Fruit fly (Drosophila melanogaster) whole organism, wandering third instar larva: Measurements from ENCODE around the gene CG4297.

Experiments
- Abd-B ChIP-seq: fragments of >200 bp; optimal IDR thresholded peaks from 2 replicates; lab custom pipeline; 2017; ENCODE audit warnings: missing biosample characterization, missing genetic modification characterization
- CG32264 ChIP-seq: fragments of 200-800 bp; sonication (Bioruptor generic); optimal IDR thresholded peaks from 2 replicates; lab custom pipeline; 2016; ENCODE audit warnings: missing biosample characterization, missing genetic modification characterization
- CG9705 ChIP-seq: fragments of 200-800 bp; sonication (Bioruptor generic); optimal IDR thresholded peaks from 2 replicates; lab custom pipeline; 2018; ENCODE audit warnings: missing biosample characterization, mild to moderate bottlenecking, missing genetic modification characterization
- CrebA ChIP-seq: fragments of 200-800 bp; sonication (Bioruptor generic); optimal IDR thresholded peaks from 2 replicates; lab custom pipeline; 2016; ENCODE audit warnings: missing biosample characterization, mild to moderate bottlenecking, missing genetic modification characterization, borderline replicate concordance
- Dfd ChIP-seq: fragments of >200 bp; optimal IDR thresholded peaks from 2 replicates; lab custom pipeline; 2017; ENCODE audit warnings: missing biosample characterization, missing genetic modification characterization
- Dif ChIP-seq: fragments of 200-275, 200-300 bp; sonication (Bioruptor generic); optimal IDR thresholded peaks from 2 replicates; lab custom pipeline; 2018; ENCODE audit warnings: missing biosample characterization, missing genetic modification characterization; ENCODE audit not compliant: partially characterized antibody
- GATAd ChIP-seq: sonication (Bioruptor generic); optimal IDR thresholded peaks from 2 replicates; lab custom pipeline; 2016; ENCODE audit warnings: missing biosample characterization, missing genetic modification characterization
- HLH106 ChIP-seq: fragments of 200-800 bp; optimal IDR thresholded peaks from 3 replicates; lab custom pipeline; 2019; ENCODE audit warnings: missing biosample characterization, mild to moderate bottlenecking, missing genetic modification characterization, moderate library complexity
- Hnf4 ChIP-seq: fragments of 200-800 bp; sonication (Bioruptor generic); optimal IDR thresholded peaks from 2 replicates; lab custom pipeline; 2016; ENCODE audit warnings: missing biosample characterization, mild to moderate bottlenecking, missing genetic modification characterization
- Hr78 ChIP-seq: fragments of >200 bp; optimal IDR thresholded peaks from 2 replicates; lab custom pipeline; 2017; ENCODE audit warnings: missing biosample characterization, missing genetic modification characterization
- Hr83 ChIP-seq: fragments of 200-300 bp; sonication (Bioruptor generic); optimal IDR thresholded peaks from 2 replicates; lab custom pipeline; 2016; ENCODE audit warnings: missing biosample characterization, mild to moderate bottlenecking, missing genetic modification characterization, moderate library complexity; ENCODE audit not compliant: poor library complexity, severe bottlenecking
- Jra ChIP-seq: sonication (Bioruptor generic); optimal IDR thresholded peaks from 2 replicates; lab custom pipeline; 2016; ENCODE audit warnings: missing biosample characterization, missing genetic modification characterization
- Mio ChIP-seq: sonication (Bioruptor generic); optimal IDR thresholded peaks from 2 replicates; lab custom pipeline; 2016; ENCODE audit warnings: missing biosample characterization, missing genetic modification characterization
- Myc ChIP-seq: fragments of >200 bp; optimal IDR thresholded peaks from 2 replicates; lab custom pipeline; 2017
- N ChIP-seq: fragments of >200 bp; optimal IDR thresholded peaks from 2 replicates; lab custom pipeline; 2018; ENCODE audit warnings: missing biosample characterization, missing external identifiers, missing genetic modification characterization
- OdsH ChIP-seq: fragments of 200-800 bp; sonication (Bioruptor generic); optimal IDR thresholded peaks from 2 replicates; lab custom pipeline; 2016; ENCODE audit warnings: missing biosample characterization, mild to moderate bottlenecking, missing genetic modification characterization
- Rel ChIP-seq, 2 experiments: fragments of 200-800 bp; sonication (Bioruptor generic) in 1 of 2; optimal IDR thresholded peaks; 2 replicates in 1 of 2; 3 replicates in 1 of 2; lab custom pipeline; 2016 to 2019; ENCODE audit warnings: mild to moderate bottlenecking in 2 of 2, missing biosample characterization in 2 of 2, missing genetic modification characterization in 2 of 2, moderate library complexity in 1 of 2
- Sp1 ChIP-seq: fragments of 200-800 bp; sonication (Bioruptor generic); optimal IDR thresholded peaks from 3 replicates; lab custom pipeline; 2019; ENCODE audit warnings: missing biosample characterization, mild to moderate bottlenecking, missing genetic modification characterization, moderate library complexity
- Vsx2 ChIP-seq: fragments of 200-300, 225-300 bp; sonication (Bioruptor generic); optimal IDR thresholded peaks from 2 replicates; lab custom pipeline; 2018; ENCODE audit warnings: missing biosample characterization, missing genetic modification characterization; ENCODE audit not compliant: partially characterized antibody
- br ChIP-seq: fragments of 200-800 bp; sonication (Bioruptor generic); optimal IDR thresholded peaks from 2 replicates; lab custom pipeline; 2016; ENCODE audit warnings: missing biosample characterization, missing genetic modification characterization
- brk ChIP-seq: fragments of 200-800 bp; sonication (Bioruptor generic); optimal IDR thresholded peaks from 2 replicates; lab custom pipeline; 2016; ENCODE audit warnings: missing biosample characterization, mild to moderate bottlenecking, missing genetic modification characterization
- dl ChIP-seq, 2 experiments: fragments of 175-275, 200-275 bp in 1 of 2; fragments of 200-275 bp in 1 of 2; sonication (Bioruptor generic); optimal IDR thresholded peaks; lab custom pipeline; 2018; ENCODE audit warnings: mild to moderate bottlenecking in 2 of 2, missing biosample characterization in 2 of 2, missing genetic modification characterization in 2 of 2, moderate library complexity in 2 of 2; ENCODE audit not compliant: partially characterized antibody in 2 of 2, insufficient read depth in 1 of 2
- dmrt93B ChIP-seq: fragments of 200-800 bp; sonication (Bioruptor generic); optimal IDR thresholded peaks from 2 replicates; lab custom pipeline; 2018; ENCODE audit warnings: missing biosample characterization, mild to moderate bottlenecking, missing genetic modification characterization
- dsf ChIP-seq: sonication (Bioruptor generic); optimal IDR thresholded peaks from 2 replicates; lab custom pipeline; 2016; ENCODE audit warnings: missing biosample characterization, missing genetic modification characterization, borderline replicate concordance
- ey ChIP-seq: fragments of 200-800 bp; sonication (Bioruptor generic); optimal IDR thresholded peaks from 2 replicates; lab custom pipeline; 2016; ENCODE audit warnings: missing biosample characterization, missing genetic modification characterization
- foxo ChIP-seq, 2 experiments: fragments of 200-800 bp; sonication (Bioruptor generic); optimal IDR thresholded peaks; 2 replicates in 1 of 2; 3 replicates in 1 of 2; lab custom pipeline; 2016 to 2017; ENCODE audit warnings: missing biosample characterization in 2 of 2, missing genetic modification characterization in 2 of 2
- fru ChIP-seq: fragments of 200-800 bp; sonication (Bioruptor generic); optimal IDR thresholded peaks from 3 replicates; lab custom pipeline; 2016; ENCODE audit warnings: missing biosample characterization, mild to moderate bottlenecking, missing genetic modification characterization
- h ChIP-seq: fragments of 200-800 bp; sonication (Bioruptor generic); optimal IDR thresholded peaks from 3 replicates; lab custom pipeline; 2016; ENCODE audit warnings: missing biosample characterization, mild to moderate bottlenecking, missing genetic modification characterization
- jim ChIP-seq: fragments of 175-275, 200-325 bp; sonication (Bioruptor generic); optimal IDR thresholded peaks from 2 replicates; lab custom pipeline; 2016; ENCODE audit warnings: missing biosample characterization, mild to moderate bottlenecking, missing genetic modification characterization
- lola ChIP-seq: fragments of >200 bp; optimal IDR thresholded peaks from 2 replicates; lab custom pipeline; 2017; ENCODE audit warnings: missing biosample characterization, missing genetic modification characterization
- pan ChIP-seq: fragments of >200 bp; optimal IDR thresholded peaks from 2 replicates; lab custom pipeline; 2017
- psq ChIP-seq: fragments of 200-800 bp; sonication (Bioruptor generic); optimal IDR thresholded peaks from 3 replicates; lab custom pipeline; 2017; ENCODE audit warnings: missing biosample characterization, mild to moderate bottlenecking, missing genetic modification characterization, moderate library complexity
- rgr ChIP-seq: fragments of 200-800 bp; sonication (Bioruptor generic); optimal IDR thresholded peaks from 3 replicates; lab custom pipeline; 2016; ENCODE audit warnings: missing biosample characterization, mild to moderate bottlenecking, missing genetic modification characterization
- sage ChIP-seq: fragments of 200-800 bp; sonication (Bioruptor generic); optimal IDR thresholded peaks from 2 replicates; lab custom pipeline; 2016; ENCODE audit warnings: missing biosample characterization, mild to moderate bottlenecking, missing genetic modification characterization
- sv ChIP-seq: fragments of 200-800 bp; sonication (Bioruptor generic); optimal IDR thresholded peaks from 3 replicates; lab custom pipeline; 2016; ENCODE audit warnings: missing biosample characterization, missing genetic modification characterization
- tai ChIP-seq: sonication (Bioruptor generic); optimal IDR thresholded peaks from 2 replicates; lab custom pipeline; 2016; ENCODE audit warnings: missing biosample characterization, missing genetic modification characterization
- usp ChIP-seq: fragments of >200 bp; optimal IDR thresholded peaks from 2 replicates; lab custom pipeline; 2017; ENCODE audit warnings: missing biosample characterization, missing genetic modification characterization
- woc ChIP-seq: sonication (Bioruptor generic); optimal IDR thresholded peaks from 2 replicates; lab custom pipeline; 2016; ENCODE audit warnings: missing biosample characterization, mild to moderate bottlenecking, missing genetic modification characterization

CG4297 gene

DNA sequence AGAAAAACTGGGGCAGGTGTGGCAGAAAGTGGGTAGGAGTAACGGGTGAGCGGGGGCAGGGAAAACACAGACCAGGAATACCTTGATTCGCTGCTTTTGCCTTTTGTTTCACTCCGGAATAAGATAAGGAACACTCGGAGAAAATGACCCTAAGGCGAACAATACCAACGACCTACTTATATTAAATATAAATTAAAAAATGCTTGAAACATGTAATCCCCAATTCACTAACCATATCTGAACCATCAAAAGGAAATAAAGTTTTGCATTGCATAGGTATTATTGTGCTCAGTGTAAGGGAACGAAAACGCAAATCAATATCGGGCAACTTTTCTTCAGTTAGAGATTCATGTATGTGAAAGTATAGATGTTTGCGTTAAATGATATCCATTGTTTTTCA is 40.0 kb upstream of the CG4297 start (continued):
- no peak for TF ChIP-seq Vsx2

DNA sequence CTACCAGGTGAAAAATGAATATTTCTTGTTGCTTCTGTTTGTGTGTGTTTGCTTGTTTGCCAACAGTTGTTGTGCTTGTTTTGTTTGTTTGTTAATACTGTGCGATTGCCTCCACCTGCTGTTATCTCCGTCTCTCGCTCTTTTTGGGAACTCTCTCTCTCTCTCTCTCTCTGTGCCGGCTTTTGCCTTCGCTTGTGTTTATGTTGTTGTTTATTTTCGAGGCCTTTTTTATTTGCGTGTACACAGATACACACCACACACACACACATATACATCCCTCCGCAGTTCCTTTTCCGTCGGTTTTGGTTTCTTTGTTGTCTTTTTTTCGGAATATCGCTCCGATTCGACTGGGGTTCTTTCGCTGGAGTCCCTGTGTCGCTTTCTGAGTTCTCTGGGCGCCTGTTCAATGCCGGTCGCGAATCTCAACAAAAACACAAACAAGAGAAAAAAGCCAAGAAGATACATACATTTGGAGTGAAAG is 38.6 kb upstream of the CG4297 start:
- peak; percentile 35 for TF ChIP-seq brk (GFP tag; lab: Kevin White, UChicago)
- no peak for TF ChIP-seq Abd-B
- no peak for TF ChIP-seq dsf
- TF ChIP-seq CG32264 (GFP tag; lab: Kevin White, UChicago) = peak; percentile 40
- TF ChIP-seq sv (GFP tag; lab: Kevin White, UChicago) = peak; percentile 5
- peak; percentile 82 for TF ChIP-seq psq (GFP tag; lab: Kevin White, UChicago)
- no peak for TF ChIP-seq Myc (lab: Kevin White, UChicago)
- peak; percentile 19 for TF ChIP-seq Hnf4 (GFP tag; lab: Kevin White, UChicago)
- TF ChIP-seq jim = peak; percentile 73
- no peak for TF ChIP-seq pan (lab: Kevin White, UChicago)
- no peak for TF ChIP-seq ey (GFP tag; lab: Kevin White, UChicago)
- no peak for TF ChIP-seq CrebA
- no peak for TF ChIP-seq GATAd (GFP tag; lab: Kevin White, UChicago)
- peak; percentile 68 for TF ChIP-seq HLH106
- TF ChIP-seq tai (GFP tag; lab: Kevin White, UChicago) = no peak
- TF ChIP-seq Jra (GFP tag; lab: Kevin White, UChicago) = peak; percentile 40
- peak; percentile 48 for TF ChIP-seq woc (GFP tag; lab: Kevin White, UChicago)
- peak; percentile 17 for TF ChIP-seq Mio
- no peak for TF ChIP-seq Dfd (GFP tag; lab: Kevin White, UChicago)
- peak; percentile 86 for TF ChIP-seq Sp1 (GFP tag; lab: Kevin White, UChicago)
- peak; percentile 19 to 72 for TF ChIP-seq dl (GFP tag; optimal IDR thresholded peaks at IDR 0.05; lab: Kevin White, UChicago; ENCODE audit: insufficient read depth in 1 of 2, partially characterized antibody in 2 of 2)
- TF ChIP-seq lola (GFP tag; lab: Kevin White, UChicago) = no peak
- TF ChIP-seq N (GFP tag; lab: Kevin White, UChicago) = no peak
- TF ChIP-seq foxo (GFP tag; optimal IDR thresholded peaks at IDR 0.05; lab: Kevin White, UChicago) = peak in 1 of 2 experiments; percentile 57
- TF ChIP-seq rgr (GFP tag; lab: Kevin White, UChicago) = peak; percentile 65
- peak; percentile 70 for TF ChIP-seq h (GFP tag; lab: Kevin White, UChicago)
- peak; percentile 68 for TF ChIP-seq CG9705
- TF ChIP-seq Hr78 (GFP tag; lab: Kevin White, UChicago) = no peak
- peak; percentile 77 for TF ChIP-seq sage (GFP tag; lab: Kevin White, UChicago)
- TF ChIP-seq Dif (GFP tag; lab: Kevin White, UChicago) = peak; percentile 50
- TF ChIP-seq OdsH (GFP tag; lab: Kevin White, UChicago) = peak; percentile 73
- TF ChIP-seq dmrt93B (GFP tag; lab: Kevin White, UChicago) = peak; percentile 69
- TF ChIP-seq fru = peak; percentile 69
- TF ChIP-seq br (GFP tag; lab: Kevin White, UChicago) = peak; percentile 78
- TF ChIP-seq Rel (GFP tag; optimal IDR thresholded peaks at IDR 0.05; lab: Kevin White, UChicago) = peak; percentile 74
- peak; percentile 82 for TF ChIP-seq Rel (tag; optimal IDR thresholded peaks at IDR 0.05; lab: Kevin White, UChicago)
- TF ChIP-seq usp (GFP tag; lab: Kevin White, UChicago) = no peak
- peak; percentile 81 for TF ChIP-seq Hr83 (GFP tag; lab: Kevin White, UChicago)
- peak; percentile 46 for TF ChIP-seq Vsx2
- TF ChIP-seq, all 38 proteins: peak for 25

DNA sequence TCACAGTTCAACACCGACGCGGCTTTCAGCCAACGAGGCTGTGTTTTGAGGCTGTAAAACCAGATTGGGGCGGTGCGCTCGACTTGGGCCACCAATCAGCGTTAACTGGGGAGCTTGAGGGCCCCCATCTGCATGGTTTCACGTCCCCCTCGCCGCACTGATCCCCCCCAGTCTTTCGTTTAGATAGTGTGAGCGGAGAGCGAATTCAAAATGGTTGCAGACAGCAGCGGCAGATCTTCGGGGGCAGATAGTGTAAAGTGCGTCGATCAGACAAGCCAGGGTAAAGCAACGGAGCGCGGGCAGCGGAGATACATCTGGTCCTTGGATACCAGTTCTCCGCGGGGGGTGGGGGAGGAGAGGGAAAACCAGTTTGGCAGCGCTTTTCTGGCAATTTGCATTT is 35.2 kb upstream of the CG4297 start:
- TF ChIP-seq woc (GFP tag; lab: Kevin White, UChicago) (no peak), Vsx2 (peak; percentile 45), psq (GFP tag; lab: Kevin White, UChicago) (peak; percentile 31), dl (GFP tag; optimal IDR thresholded peaks at IDR 0.05; lab: Kevin White, UChicago; ENCODE audit: insufficient read depth in 1 of 2, partially characterized antibody in 2 of 2) (peak in 1 of 2 experiments; percentile 20), ey (GFP tag; lab: Kevin White, UChicago) (no peak), h (GFP tag; lab: Kevin White, UChicago) (no peak), N (GFP tag; lab: Kevin White, UChicago) (no peak), Dif (GFP tag; lab: Kevin White, UChicago) (peak; percentile 44), OdsH (GFP tag; lab: Kevin White, UChicago) (no peak)
- TF ChIP-seq, all 38 proteins: peak for 4
